Worm (Caenorhabditis elegans): ENCODE data around the gene Y53G8B.1.

Gene Y53G8B.1

ce11 chrIII:3171382-3171781 is 42.3 kb downstream of the Y53G8B.1 start, which contains the start of gene R148.4 (continued):
- 0 out of 2 replicates have a peak, but pooled peaks have one; percentile 32 for TF ChIP-seq ekl-4 (GFP tag; IDR thresholded peaks at IDR 0.05)
- peak; percentile 52 for TF ChIP-seq ztf-18 (tag; optimal IDR thresholded peaks at IDR 0.05)
- TF ChIP-seq lin-54 (GFP tag; optimal IDR thresholded peaks at IDR 0.05) = peak; percentile 67

ce11 chrIII:3174985-3175384 is 45.9 kb downstream of the Y53G8B.1 start, which contains the start of gene R148.3:
R148.3 (plus strand) TSS chrIII:3175331.
- TF ChIP-seq lsl-1 (GFP tag; optimal IDR thresholded peaks at IDR 0.05) (peak; percentile 32), C06A6.2 (GFP tag; conservative IDR thresholded peaks at IDR 0.05) (peak; percentile 75), cebp-1 (GFP tag; IDR thresholded peaks at IDR 0.05) (no peak), cebp-1 (tag; optimal IDR thresholded peaks at IDR 0.05) (peak; percentile 38), let-607 (tag; optimal IDR thresholded peaks at IDR 0.05) (peak; percentile 92 to 96), xnd-1 (tag; optimal IDR thresholded peaks at IDR 0.05) (peak; percentile 45), dox-1 (GFP tag; IDR thresholded peaks at IDR 0.05) (peak; percentile 28; the same call in 1 of the 2 replicates), B0019.2 (GFP tag; conservative IDR thresholded peaks at IDR 0.05) (0 out of 2 replicates have a peak, but pooled peaks have one; percentile 30), D2030.7 (GFP tag; IDR thresholded peaks at IDR 0.05) (no peak), cebp-2 (GFP tag; IDR thresholded peaks at IDR 0.05) (no peak), rcor-1 (GFP tag; IDR thresholded peaks at IDR 0.05) (0 out of 2 replicates have a peak, but pooled peaks have one; percentile 15), snpc-1.3 (tag; optimal IDR thresholded peaks at IDR 0.05; ENCODE audit: insufficient read depth) (peak; percentile 81), F52B5.7 (tag; optimal IDR thresholded peaks at IDR 0.05) (no peak), atf-7 (tag; optimal IDR thresholded peaks at IDR 0.05) (no peak), Y56A3A.18 (GFP tag; IDR thresholded peaks at IDR 0.05) (no peak), lin-35 (GFP tag; optimal IDR thresholded peaks at IDR 0.05) (peak in 1 of 3 experiments; percentile 28), pha-4 (tag; optimal IDR thresholded peaks at IDR 0.05) (no peak), hsf-1 (GFP tag; IDR thresholded peaks at IDR 0.05) (no peak), athp-1 (tag; optimal IDR thresholded peaks at IDR 0.05) (no peak), Y95B8A.8 (GFP tag; IDR thresholded peaks at IDR 0.05) (no peak), ztf-28 (GFP tag; IDR thresholded peaks at IDR 0.05) (no peak), aptf-3 (GFP tag; IDR thresholded peaks at IDR 0.05) (no peak), ztf-6 (GFP tag; IDR thresholded peaks at IDR 0.05) (no peak), pbrm-1 (GFP tag; IDR thresholded peaks at IDR 0.05) (peak; percentile 44; the same call in 1 of the 2 replicates), snpc-4 (GFP tag; optimal IDR thresholded peaks at IDR 0.05) (no peak), snpc-4 (tag; optimal IDR thresholded peaks at IDR 0.05) (peak in 2 of 4 experiments; percentile 22 to 29), ztf-18 (tag; optimal IDR thresholded peaks at IDR 0.05) (peak; percentile 73), let-526 (GFP tag; IDR thresholded peaks at IDR 0.05) (no peak), efl-1 (GFP tag; optimal IDR thresholded peaks at IDR 0.05) (no peak), F23B12.7 (tag; optimal IDR thresholded peaks at IDR 0.05; ENCODE audit: insufficient read depth) (no peak), nfyb-1 (GFP tag; IDR thresholded peaks at IDR 0.05) (0 out of 2 replicates have a peak, but pooled peaks have one; percentile 30), K11D2.4 (GFP tag; IDR thresholded peaks at IDR 0.05) (0 out of 2 replicates have a peak, but pooled peaks have one; percentile 16), chd-7 (tag; optimal IDR thresholded peaks at IDR 0.05) (no peak), hmg-1.2 (GFP tag; IDR thresholded peaks at IDR 0.05) (peak; percentile 31; the same call in 1 of the 2 replicates), unc-130 (GFP tag; optimal IDR thresholded peaks at IDR 0.05) (peak; percentile 7), rpc-1 (optimal IDR thresholded peaks at IDR 0.05) (peak; percentile 27), rpc-1 (tag; optimal IDR thresholded peaks at IDR 0.05) (no peak), egl-44 (GFP tag; IDR thresholded peaks at IDR 0.05) (no peak), lin-40 (tag; optimal IDR thresholded peaks at IDR 0.05) (peak; percentile 18), snpc-3.4 (tag; optimal IDR thresholded peaks at IDR 0.05) (peak; percentile 48), C17E4.6 (GFP tag; IDR thresholded peaks at IDR 0.05) (no peak), ceh-58 (GFP tag; IDR thresholded peaks at IDR 0.05) (no peak), F33H1.4 (GFP tag; IDR thresholded peaks at IDR 0.05) (peak; percentile 49), madf-6 (GFP tag; IDR thresholded peaks at IDR 0.05) (peak; percentile 65)
